Worm (Caenorhabditis elegans) whole organism, L4 larva: ENCODE results near the gene srh-223.
A peak's percentile ranks its signal among the peaks of the same experiment; 100 is the strongest.

Experiments used
- F26F4.8 ChIP-seq: fragments of 200-800 bp; sonication (Bioruptor generic); conservative IDR thresholded peaks from 2 replicates; pipeline ENCODE4 v1.3.6; 2022; ENCODE audit warnings: missing genetic modification characterization, missing compliant biosample characterization
- T20F7.1 ChIP-seq: fragments of 200-800 bp; sonication (Bioruptor generic); optimal IDR thresholded peaks from 2 replicates; lab custom pipeline; 2018; ENCODE audit warnings: mild to moderate bottlenecking, missing genetic modification characterization, missing compliant biosample characterization
- Y5F2A.4 ChIP-seq: fragments of 200-800 bp; sonication (Bioruptor generic); optimal IDR thresholded peaks from 2 replicates; lab custom pipeline; 2018; ENCODE audit warnings: mild to moderate bottlenecking, missing genetic modification characterization, missing compliant biosample characterization
- ZK337.2 ChIP-seq: fragments of 200-800 bp; sonication (Bioruptor generic); IDR thresholded peaks from 2 replicates; pipeline ENCODE4 v1.3.6; 2022; ENCODE audit warnings: missing genetic modification reagents, missing genetic modification characterization, missing compliant biosample characterization
- aha-1 ChIP-seq: fragments of 150-350 bp; peaks from one replicate; lab custom pipeline; 2014; ENCODE audit warnings: missing biosample characterization, missing genetic modification characterization
- aly-2 ChIP-seq: sonication (generic microtip); optimal IDR thresholded peaks from 2 replicates; lab custom pipeline; 2018; ENCODE audit warnings: missing biosample characterization, missing genetic modification characterization
- attf-4 ChIP-seq: sonication (generic microtip); optimal IDR thresholded peaks from 3 replicates; lab custom pipeline; 2017; ENCODE audit warnings: missing biosample characterization, missing genetic modification characterization
- ceh-44 ChIP-seq: fragments of 200-800 bp; sonication (Bioruptor generic); IDR thresholded peaks from 2 replicates; pipeline ENCODE4 v1.3.6; 2022; ENCODE audit warnings: missing genetic modification reagents, missing genetic modification characterization, missing compliant biosample characterization
- ceh-62 ChIP-seq: sonication (generic microtip); optimal IDR thresholded peaks from 2 replicates; lab custom pipeline; 2017; ENCODE audit warnings: missing biosample characterization, missing genetic modification characterization
- ceh-82 ChIP-seq: sonication (generic microtip); optimal IDR thresholded peaks from 2 replicates; lab custom pipeline; 2017; ENCODE audit warnings: missing biosample characterization, missing genetic modification characterization
- daf-19 ChIP-seq: fragments of 200-800 bp; sonication (Bioruptor generic); conservative IDR thresholded peaks from 2 replicates; pipeline ENCODE4 v1.3.6; 2022; ENCODE audit warnings: missing genetic modification characterization, missing compliant biosample characterization
- dmd-6 ChIP-seq: fragments of 200-800 bp; sonication (Bioruptor generic); IDR thresholded peaks from 2 replicates; pipeline ENCODE4 v1.3.6; 2022; ENCODE audit warnings: missing genetic modification reagents, missing genetic modification characterization, missing compliant biosample characterization
- dpl-1 ChIP-seq: fragments of 150-350 bp; optimal IDR thresholded peaks from 2 replicates; lab custom pipeline; 2014; ENCODE audit warnings: missing biosample characterization, missing genetic modification reagents, missing genetic modification characterization
- dve-1 ChIP-seq: sonication (generic microtip); optimal IDR thresholded peaks from 2 replicates; lab custom pipeline; 2017; ENCODE audit warnings: antibody characterized with exemption, mild to moderate bottlenecking, missing genetic modification characterization, missing compliant biosample characterization; ENCODE audit not compliant: insufficient read depth
- egl-27 ChIP-seq: sonication (generic microtip); optimal IDR thresholded peaks from 3 replicates; lab custom pipeline; 2017; ENCODE audit warnings: missing biosample characterization, missing genetic modification reagents, missing genetic modification characterization
- fkh-10 ChIP-seq: fragments of 150-350 bp; optimal IDR thresholded peaks from 2 replicates; lab custom pipeline; 2014; ENCODE audit warnings: missing biosample characterization, missing genetic modification reagents, missing genetic modification characterization
- fos-1 ChIP-seq: fragments of 150-350 bp; optimal IDR thresholded peaks from 2 replicates; lab custom pipeline; 2014; ENCODE audit warnings: missing biosample characterization, missing genetic modification characterization
- hif-1 ChIP-seq, 2 experiments: sonication (generic microtip); optimal IDR thresholded peaks; 2 replicates each; lab custom pipeline; 2016 to 2017; ENCODE audit warnings: missing compliant biosample characterization in 2 of 2, missing genetic modification characterization in 2 of 2, missing genetic modification reagents in 2 of 2, missing genotype in 2 of 2, mild to moderate bottlenecking in 1 of 2
- hlh-30 ChIP-seq: sonication (generic microtip); optimal IDR thresholded peaks from 2 replicates; lab custom pipeline; 2017; ENCODE audit warnings: antibody characterized with exemption, mild to moderate bottlenecking, missing genetic modification characterization, missing compliant biosample characterization; ENCODE audit not compliant: insufficient read depth
- jun-1 ChIP-seq: fragments of 150-350 bp; optimal IDR thresholded peaks from 2 replicates; lab custom pipeline; 2014; ENCODE audit warnings: missing biosample characterization, missing genetic modification reagents, missing genetic modification characterization
- lin-15B ChIP-seq: fragments of 150-350 bp; sonication (generic microtip); optimal IDR thresholded peaks from 3 replicates; lab custom pipeline; 2014; ENCODE audit warnings: missing biosample characterization, missing genetic modification characterization
- lin-38 ChIP-seq: fragments of 200-800 bp; sonication (Bioruptor generic); IDR thresholded peaks from 2 replicates; pipeline ENCODE4 v1.3.6; 2022; ENCODE audit warnings: missing genetic modification reagents, missing genetic modification characterization, missing compliant biosample characterization
- lin-39 ChIP-seq: fragments of 150-350 bp; optimal IDR thresholded peaks from 2 replicates; lab custom pipeline; 2014; ENCODE audit warnings: missing biosample characterization, missing genetic modification reagents, missing genetic modification characterization
- madf-5 ChIP-seq, 2 experiments: fragments of 200-800 bp; sonication (Bioruptor generic); IDR thresholded peaks; 2 replicates each; pipeline ENCODE4 v1.3.6; 2022; ENCODE audit warnings: missing compliant biosample characterization in 2 of 2, missing genetic modification characterization in 2 of 2
- madf-9 ChIP-seq: fragments of 200-800 bp; sonication (Bioruptor generic); conservative IDR thresholded peaks from 2 replicates; pipeline ENCODE4 v1.3.6; 2022; ENCODE audit warnings: missing genetic modification reagents, missing genetic modification characterization, missing compliant biosample characterization
- mxl-3 ChIP-seq: fragments of 200-800 bp; sonication (Bioruptor generic); optimal IDR thresholded peaks from 2 replicates; lab custom pipeline; 2018; ENCODE audit warnings: mild to moderate bottlenecking, missing genetic modification characterization, missing compliant biosample characterization
- nhr-28 ChIP-seq: fragments of 150-350 bp; optimal IDR thresholded peaks from 2 replicates; lab custom pipeline; 2014; ENCODE audit warnings: missing biosample characterization, missing genetic modification characterization
- nhr-41 ChIP-seq: fragments of 200-800 bp; sonication (Bioruptor generic); IDR thresholded peaks from 2 replicates; pipeline ENCODE4 v1.3.6; 2022; ENCODE audit warnings: missing genetic modification reagents, missing genetic modification characterization, missing compliant biosample characterization
- nhr-6 ChIP-seq: fragments of 150-350 bp; optimal IDR thresholded peaks from 2 replicates; lab custom pipeline; 2014; ENCODE audit warnings: missing biosample characterization, missing genetic modification characterization
- pha-4 ChIP-seq, 2 experiments: fragments of 150-350 bp in 1 of 2; fragments of 200-800 bp in 1 of 2; sonication (Bioruptor generic) in 1 of 2; IDR thresholded peaks in 1 of 2; optimal IDR thresholded peaks in 1 of 2; 2 replicates each; pipeline versions ENCODE4 v1.3.6 to Lab custom; 2014 to 2022; ENCODE audit warnings: missing genetic modification characterization in 2 of 2, missing genetic modification reagents in 2 of 2, missing biosample characterization in 1 of 2, missing compliant biosample characterization in 1 of 2
- set-16 ChIP-seq: fragments of 200-800 bp; sonication (Bioruptor generic); IDR thresholded peaks from 2 replicates; pipeline ENCODE4 v1.3.6; 2022; ENCODE audit warnings: missing genetic modification reagents, missing genetic modification characterization, missing compliant biosample characterization
- skn-1 ChIP-seq: fragments of 150-350 bp; optimal IDR thresholded peaks from 2 replicates; lab custom pipeline; 2014; ENCODE audit warnings: missing biosample characterization, missing genetic modification characterization
- snpc-1.2 ChIP-seq: fragments of 200-800 bp; sonication (Bioruptor generic); IDR thresholded peaks from 2 replicates; pipeline ENCODE4 v1.3.6; 2022; ENCODE audit warnings: missing genetic modification reagents, missing genetic modification characterization, missing compliant biosample characterization
- tag-97 ChIP-seq: fragments of 200-800 bp; sonication (Bioruptor generic); IDR thresholded peaks from 2 replicates; pipeline ENCODE4 v1.3.6; 2022; ENCODE audit warnings: missing genetic modification characterization, missing compliant biosample characterization
- unc-39 ChIP-seq: sonication (generic microtip); optimal IDR thresholded peaks from 2 replicates; lab custom pipeline; 2017; ENCODE audit warnings: missing biosample characterization, missing genetic modification characterization
- unc-62 ChIP-seq, 3 experiments: fragments of 150-350 bp in 1 of 3; sonication (generic microtip); optimal IDR thresholded peaks in 2 of 3; peaks in 1 of 3; 1 replicate in 1 of 3; 2 replicates in 2 of 3; lab custom pipeline; 2014 to 2017; ENCODE audit warnings: missing biosample characterization in 3 of 3, missing genetic modification characterization in 3 of 3, missing genetic modification reagents in 3 of 3, missing genotype in 1 of 3
- zag-1 ChIP-seq: fragments of 150-350 bp; optimal IDR thresholded peaks from 2 replicates; lab custom pipeline; 2014; ENCODE audit warnings: missing biosample characterization, missing genetic modification characterization
- zfp-3 ChIP-seq: fragments of 200-800 bp; sonication (Bioruptor generic); conservative IDR thresholded peaks from 2 replicates; pipeline ENCODE4 v1.3.6; 2022; ENCODE audit warnings: missing genetic modification reagents, missing genetic modification characterization, missing compliant biosample characterization

Gene srh-223

DNA sequence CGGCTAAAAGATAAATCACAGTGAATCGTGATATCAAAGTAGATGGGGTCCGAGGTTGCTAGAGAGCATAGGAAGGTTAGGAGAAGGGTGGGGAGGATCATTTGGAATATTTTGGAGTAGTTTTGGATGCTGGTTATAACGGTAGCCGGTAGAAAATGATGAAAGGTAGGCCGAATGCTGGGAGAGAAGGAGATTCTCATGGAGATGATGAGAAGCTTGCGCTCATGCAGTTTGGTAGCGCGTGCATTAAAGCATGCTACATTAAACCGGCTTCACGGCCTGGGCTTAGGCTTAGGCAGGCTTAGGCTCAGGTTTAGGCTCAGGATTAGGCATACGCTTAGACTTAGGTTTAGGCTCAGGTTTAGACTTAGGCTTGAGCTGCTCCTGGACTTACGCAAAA, 12.6 kb downstream of the srh-223 start, which contains the start of gene F47C12.13:
Gene F47C12.13, minus strand, starts transcription at position 101 of the 400 bp plus-strand sequence.
- no peak for TF ChIP-seq ceh-82 (tag; lab: Kevin White, UChicago)
- TF ChIP-seq unc-62 (GFP tag; optimal IDR thresholded peaks at IDR 0.05 in 1 of 2; lab: Kevin White, UChicago), result peak in 1 of 2 experiments; percentile 0
- no peak for TF ChIP-seq unc-62 (tag; optimal IDR thresholded peaks at IDR 0.05; lab: Kevin White, UChicago)

DNA sequence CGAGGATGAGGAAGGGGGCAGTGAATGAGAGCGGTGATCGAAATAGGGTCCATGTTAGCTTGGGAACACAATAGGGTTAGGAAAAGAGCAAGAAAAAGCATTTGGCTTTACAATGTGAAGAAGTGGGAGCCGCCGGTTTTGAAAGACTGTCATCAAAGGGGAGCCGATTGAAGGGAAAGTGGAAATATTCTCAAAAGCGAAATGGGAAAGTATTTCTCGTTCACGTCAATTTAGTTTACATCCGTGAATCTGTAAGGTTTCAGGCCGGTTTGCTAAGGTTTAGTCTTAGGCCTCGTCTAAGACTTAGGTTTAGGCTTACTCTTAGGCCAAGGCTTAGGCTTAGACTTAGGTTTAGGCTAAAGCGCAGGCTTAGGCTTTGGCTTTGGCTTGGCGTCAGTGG, 13.7 kb downstream of the srh-223 start, which contains the start of gene F47C12.7:
Gene F47C12.7, minus strand, starts transcription at position 101 of the 400 bp plus-strand sequence.
- TF ChIP-seq lin-38 (GFP tag; lab: Robert Waterston, UW) (no peak), aha-1 (tag; lab: Kevin White, UChicago) (peak; percentile 28)

ce11 chrIV:3998517-3998916, 16.8 kb downstream of the srh-223 start, which contains the start of gene F47C12.8:
TSS of gene F47C12.8 (minus strand) at chrIV:3998617.
- TF ChIP-seq ceh-62 (no peak), attf-4 (tag; lab: Kevin White, UChicago) (no peak), fos-1 (no peak), daf-19 (GFP tag; lab: Robert Waterston, UW) (no peak), nhr-6 (tag; lab: Kevin White, UChicago) (no peak), dmd-6 (GFP tag; lab: Robert Waterston, UW) (no peak), dpl-1 (GFP tag; lab: Kevin White, UChicago) (no peak)

DNA sequence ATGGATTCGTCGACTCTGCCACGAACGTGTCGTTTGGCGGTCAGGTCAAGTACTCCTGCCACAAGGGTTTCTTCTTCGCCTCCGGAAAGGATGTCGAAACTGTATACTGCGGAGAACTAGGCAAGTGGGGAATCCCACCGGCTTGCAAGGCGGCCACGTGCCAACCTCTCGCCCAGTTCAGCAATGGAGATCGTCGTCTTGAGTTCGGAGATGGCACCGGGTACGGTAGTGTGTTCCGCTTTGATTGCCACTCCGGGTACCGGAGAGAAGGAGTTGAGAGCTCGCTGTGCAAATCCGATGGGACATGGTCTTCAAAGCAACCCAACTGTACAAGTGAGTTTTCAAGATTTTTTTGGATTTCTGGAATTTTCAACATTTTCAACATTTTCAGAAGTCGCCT, 18.0 kb downstream of the srh-223 start:
- TF ChIP-seq nhr-28 (no peak), zfp-3 (GFP tag; lab: Robert Waterston, UW) (no peak), unc-39 (tag; lab: Kevin White, UChicago) (no peak), jun-1 (tag; lab: Kevin White, UChicago) (no peak), ceh-44 (GFP tag; lab: Robert Waterston, UW) (no peak), F26F4.8 (GFP tag; lab: Robert Waterston, UW) (no peak), set-16 (GFP tag; lab: Robert Waterston, UW) (peak; percentile 51)
- TF ChIP-seq, all 104 proteins: peak for 1

DNA sequence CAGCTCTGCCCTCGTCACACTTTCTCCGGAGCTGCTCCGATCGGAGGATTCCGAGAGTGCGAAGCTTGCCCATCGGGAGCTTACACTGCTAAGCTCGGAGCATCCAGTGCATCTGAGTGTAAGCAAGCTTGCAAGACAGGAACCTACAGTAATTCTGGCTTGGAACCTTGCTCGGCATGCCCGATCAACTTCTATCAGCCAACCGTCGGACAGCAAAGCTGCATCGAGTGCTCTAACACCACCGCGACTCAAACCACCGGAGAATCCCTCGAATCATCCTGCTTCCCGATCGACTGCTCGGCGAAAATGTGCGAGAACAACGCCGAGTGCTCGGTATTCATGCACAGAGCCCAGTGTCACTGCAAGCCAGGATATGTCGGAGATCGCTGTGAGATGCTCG, 22.5 kb downstream of the srh-223 start:
- TF ChIP-seq T20F7.1 (GFP tag; lab: Kevin White, UChicago) (no peak), aha-1 (tag; lab: Kevin White, UChicago) (peak; percentile 48), lin-38 (GFP tag; lab: Robert Waterston, UW) (no peak), tag-97 (no peak), snpc-1.2 (GFP tag; lab: Robert Waterston, UW) (no peak), lin-15B (no peak), set-16 (GFP tag; lab: Robert Waterston, UW) (peak; percentile 65), zag-1 (tag; lab: Kevin White, UChicago) (no peak)
- TF ChIP-seq, all 104 proteins: peak for 2

DNA sequence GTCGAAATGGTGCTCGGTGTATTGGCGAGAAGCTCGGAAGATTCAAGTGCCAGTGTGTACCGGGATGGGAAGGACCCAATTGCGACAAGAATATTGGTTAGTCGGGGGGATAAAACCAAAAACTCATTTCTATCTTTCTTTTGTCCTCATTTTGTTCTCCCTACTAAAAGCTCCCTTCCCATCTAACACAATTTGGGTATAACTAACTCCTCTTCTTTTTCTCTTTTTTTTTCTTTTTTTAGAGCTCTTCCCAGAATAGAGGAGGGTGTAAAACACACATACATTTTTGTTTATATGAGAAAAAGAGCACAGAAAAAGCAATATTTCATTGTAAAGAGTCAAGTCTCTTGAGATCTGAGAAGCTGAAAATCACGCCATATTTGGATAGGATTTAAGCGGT, 23.5 kb downstream of the srh-223 start:
- TF ChIP-seq fkh-10, result peak; percentile 60
- no peak for TF ChIP-seq lin-39 (tag; lab: Kevin White, UChicago)

DNA sequence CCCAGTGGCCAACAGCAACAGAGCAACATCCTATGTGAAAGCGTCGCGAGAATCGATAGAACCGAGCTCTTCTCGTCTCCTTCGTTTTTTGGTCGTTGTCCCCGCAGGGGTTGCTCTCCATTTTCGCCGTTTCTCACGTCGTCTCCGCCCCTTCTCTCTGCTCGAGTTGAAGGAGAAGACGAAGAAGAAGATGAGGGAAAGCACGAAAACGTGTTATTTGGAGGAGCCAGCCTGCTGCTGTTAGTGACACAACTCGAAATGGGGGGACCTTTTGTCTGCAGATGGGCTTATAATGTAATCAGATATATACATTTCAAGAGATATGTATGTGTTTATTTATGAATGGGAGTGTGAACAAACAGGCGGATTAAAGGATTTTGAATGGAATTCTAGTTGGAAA, 26.0 kb downstream of the srh-223 start, which contains the start of gene W02C12.2:
Gene W02C12.2, minus strand, starts transcription at position 277 of the 400 bp plus-strand sequence.
- TF ChIP-seq tag-97 (no peak), Y5F2A.4 (GFP tag; lab: Kevin White, UChicago) (no peak), hif-1 (tag; optimal IDR thresholded peaks at IDR 0.05; lab: Kevin White, UChicago) (peak in 1 of 2 experiments; percentile 40), egl-27 (tag; lab: Kevin White, UChicago) (no peak), madf-5 (GFP tag; IDR thresholded peaks at IDR 0.05; lab: Robert Waterston, UW) (no peak), dve-1 (tag; lab: Kevin White, UChicago) (no peak), madf-9 (no peak), nhr-41 (GFP tag; lab: Robert Waterston, UW) (no peak), ceh-82 (tag; lab: Kevin White, UChicago) (no peak), unc-62 (GFP tag; optimal IDR thresholded peaks at IDR 0.05 in 1 of 2; lab: Kevin White, UChicago) (peak in 1 of 2 experiments; percentile 60), unc-62 (tag; optimal IDR thresholded peaks at IDR 0.05; lab: Kevin White, UChicago) (no peak), pha-4 (GFP tag; IDR thresholded peaks at IDR 0.05; lab: Robert Waterston, UW) (no peak), pha-4 (tag; optimal IDR thresholded peaks at IDR 0.05; lab: Kevin White, UChicago) (no peak), hlh-30 (no peak), skn-1 (no peak), set-16 (GFP tag; lab: Robert Waterston, UW) (peak; percentile 43; the same call in 1 of the 2 replicates), aly-2 (no peak), aha-1 (tag; lab: Kevin White, UChicago) (peak; percentile 6), mxl-3 (GFP tag; lab: Kevin White, UChicago) (no peak), ZK337.2 (GFP tag; lab: Robert Waterston, UW) (no peak)
